Worm (Caenorhabditis elegans) whole organism, mixed stage, embryonic: ENCODE data around the gene rde-4.

Source experiments
- blmp-1 ChIP-seq: fragments of 150-350 bp; optimal IDR thresholded peaks from 2 replicates; lab custom pipeline; 2014; ENCODE audit warnings: missing biosample characterization, missing genetic modification characterization
- ceh-39 ChIP-seq: fragments of 150-350 bp; optimal IDR thresholded peaks from 2 replicates; lab custom pipeline; 2014; ENCODE audit warnings: missing biosample characterization, missing genetic modification characterization
- ces-1 ChIP-seq: fragments of 150-350 bp; optimal IDR thresholded peaks from 2 replicates; lab custom pipeline; 2014; ENCODE audit warnings: missing biosample characterization, missing genetic modification reagents, missing genetic modification characterization
- drap-1 ChIP-seq: fragments of 200-800 bp; sonication (Bioruptor generic); optimal IDR thresholded peaks from 3 replicates; lab custom pipeline; 2018; ENCODE audit warnings: mild to moderate bottlenecking, missing genetic modification characterization, missing compliant biosample characterization
- mab-5 ChIP-seq: fragments of 150-350 bp; optimal IDR thresholded peaks from 2 replicates; lab custom pipeline; 2014; ENCODE audit warnings: missing biosample characterization, missing genetic modification characterization
- mep-1 ChIP-seq: fragments of 150-350 bp; optimal IDR thresholded peaks from 2 replicates; lab custom pipeline; 2017; ENCODE audit warnings: missing biosample characterization, missing genetic modification reagents, missing genetic modification characterization, inconsistent platforms
- nhr-12 ChIP-seq: fragments of 150-350 bp; optimal IDR thresholded peaks from 2 replicates; lab custom pipeline; 2014; ENCODE audit warnings: missing biosample characterization, missing genetic modification characterization
- nhr-237 ChIP-seq: fragments of 150-350 bp; optimal IDR thresholded peaks from 2 replicates; lab custom pipeline; 2014; ENCODE audit warnings: missing biosample characterization, missing genetic modification characterization
- nhr-28 ChIP-seq: fragments of 150-350 bp; optimal IDR thresholded peaks from 2 replicates; lab custom pipeline; 2014; ENCODE audit warnings: missing biosample characterization, missing genetic modification characterization
- pha-4 ChIP-seq: fragments of 150-350 bp; optimal IDR thresholded peaks from 2 replicates; lab custom pipeline; 2018; ENCODE audit warnings: missing biosample characterization, missing genetic modification reagents, missing genetic modification characterization
- snpc-4 ChIP-seq: fragments of 150-350 bp; optimal IDR thresholded peaks from 2 replicates; lab custom pipeline; 2014; ENCODE audit warnings: missing biosample characterization, missing genetic modification characterization
- unc-62 ChIP-seq: fragments of 150-350 bp; optimal IDR thresholded peaks from 2 replicates; lab custom pipeline; 2014; ENCODE audit warnings: missing biosample characterization, missing genetic modification reagents, missing genetic modification characterization
- zip-8 ChIP-seq: fragments of 150-350 bp; optimal IDR thresholded peaks from 2 replicates; lab custom pipeline; 2014; ENCODE audit warnings: missing biosample characterization, missing genetic modification characterization
- ztf-11 ChIP-seq: fragments of 150-350 bp; optimal IDR thresholded peaks from 2 replicates; lab custom pipeline; 2014; ENCODE audit warnings: missing biosample characterization, missing genetic modification characterization

DNA sequence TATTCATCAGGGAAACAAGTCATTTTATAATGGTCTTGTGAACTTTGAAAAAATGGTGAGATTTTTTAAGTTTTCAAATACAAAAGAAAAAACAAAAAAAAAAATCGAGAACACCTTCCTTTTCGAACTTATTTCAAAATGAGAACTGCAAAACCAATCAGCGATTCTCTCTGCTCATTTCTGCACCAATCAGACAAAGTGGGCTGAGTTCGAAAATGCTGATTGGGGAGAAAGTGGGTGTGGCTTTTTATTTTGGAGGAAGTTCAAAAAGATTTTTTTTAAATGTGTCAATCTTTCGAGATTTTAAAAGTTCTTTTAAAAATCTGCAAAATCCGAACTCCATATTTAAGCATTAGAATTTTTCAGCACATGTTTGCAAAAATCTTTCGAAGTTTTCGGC lies 23.9 kb downstream of the rde-4 start:
- no peak for TF ChIP-seq pha-4 (tag; lab: Kevin White, UChicago)
- no peak for TF ChIP-seq nhr-28 (tag; lab: Kevin White, UChicago)
- TF ChIP-seq nhr-12 (tag; lab: Kevin White, UChicago), result no peak
- no peak for TF ChIP-seq mab-5 (tag; lab: Kevin White, UChicago)
- TF ChIP-seq snpc-4, result no peak
- TF ChIP-seq mep-1 (tag; lab: Kevin White, UChicago), result no peak
- TF ChIP-seq ces-1 (GFP tag; lab: Kevin White, UChicago), result no peak
- TF ChIP-seq unc-62 (GFP tag; lab: Kevin White, UChicago), result no peak
- TF ChIP-seq zip-8 (tag; lab: Kevin White, UChicago), result no peak
- TF ChIP-seq blmp-1 (tag; lab: Kevin White, UChicago), result no peak
- TF ChIP-seq nhr-237 (tag; lab: Kevin White, UChicago), result no peak
- no peak for TF ChIP-seq ceh-39 (tag; lab: Kevin White, UChicago)
- no peak for TF ChIP-seq drap-1 (GFP tag; lab: Kevin White, UChicago)
- TF ChIP-seq ztf-11 (tag; lab: Kevin White, UChicago), result no peak
